Fruit fly (Drosophila melanogaster): ENCODE data around the gene CG11583.

The CG11583 gene

dm6 chr3L:4283428-4284089, 942 bp upstream of the CG11583 start, which contains the start of the genes srw and CG1316:
TSS of gene srw (minus strand) at chr3L:4283478.
TSS of gene CG1316 (plus strand) at chr3L:4283851.
- TF ChIP-seq noc (tag; optimal IDR thresholded peaks at IDR 0.05) = no peak

dm6 chr3L:4277796-4278195, 4.8 kb downstream of the CG11583 start, which contains the start of gene Ctl1:
TSS of gene Ctl1 (plus strand) at chr3L:4277962.
- no peak for TF ChIP-seq noc (tag; optimal IDR thresholded peaks at IDR 0.05)

dm6 chr3L:4272167-4272773, 10.3 kb downstream of the CG11583 start:
- no peak for TF ChIP-seq noc (tag; optimal IDR thresholded peaks at IDR 0.05)

dm6 chr3L:4270949-4271827, 11.4 kb downstream of the CG11583 start:
- TF ChIP-seq noc (tag; optimal IDR thresholded peaks at IDR 0.05) = no peak

- peak; percentile 90 for TF ChIP-seq noc (tag; optimal IDR thresholded peaks at IDR 0.05)
Observed at dm6 chr3L:4269920-4270319, 12.7 kb downstream of the CG11583 start.

- TF ChIP-seq noc (tag; optimal IDR thresholded peaks at IDR 0.05) = no peak
Observed at dm6 chr3L:4269208-4269607, 13.4 kb downstream of the CG11583 start.

- TF ChIP-seq noc (tag; optimal IDR thresholded peaks at IDR 0.05) = no peak
Observed at dm6 chr3L:4267403-4267802, 15.2 kb downstream of the CG11583 start, which contains the start of gene CG33764. TSS of gene CG33764 (minus strand) at chr3L:4267503.

- no peak for TF ChIP-seq noc (tag; optimal IDR thresholded peaks at IDR 0.05)
Observed at dm6 chr3L:4265836-4266235, 16.8 kb downstream of the CG11583 start.

- TF ChIP-seq noc (tag; optimal IDR thresholded peaks at IDR 0.05) = no peak
Observed at dm6 chr3L:4264963-4265362, 17.7 kb downstream of the CG11583 start.

- TF ChIP-seq noc (tag; optimal IDR thresholded peaks at IDR 0.05) = no peak
Observed at dm6 chr3L:4263502-4263901, 19.1 kb downstream of the CG11583 start, which contains the start of gene CG1273. TSS of gene CG1273 (plus strand) at chr3L:4263719.

- TF ChIP-seq noc (tag; optimal IDR thresholded peaks at IDR 0.05) = no peak
Observed at dm6 chr3L:4262384-4262783, 20.2 kb downstream of the CG11583 start, which contains the start of the genes CG11586 and VhaM9.7-a. TSS of gene CG11586 (minus strand) at chr3L:4262470. TSS of gene VhaM9.7-a (plus strand) at chr3L:4262705.

- TF ChIP-seq noc (tag; optimal IDR thresholded peaks at IDR 0.05) = no peak
Observed at dm6 chr3L:4261177-4261576, 21.4 kb downstream of the CG11583 start.

- TF ChIP-seq noc (tag; optimal IDR thresholded peaks at IDR 0.05) = peak; percentile 87
Observed at dm6 chr3L:4259102-4259558, 23.5 kb downstream of the CG11583 start, which contains the start of the genes CG15011 and CG1309. TSS of gene CG15011 (minus strand) at chr3L:4259152. TSS of gene CG1309 (plus strand) at chr3L:4259430.

dm6 chr3L:4254301-4254834, 28.2 kb downstream of the CG11583 start, which contains the start of the genes ago and CG1265:
TSS of gene ago (minus strand) at chr3L:4254306.
TSS of gene CG1265 (plus strand) at chr3L:4254776.
- no peak for TF ChIP-seq noc (tag; optimal IDR thresholded peaks at IDR 0.05)

- no peak for TF ChIP-seq noc (tag; optimal IDR thresholded peaks at IDR 0.05)
Observed at dm6 chr3L:4253611-4254300, 28.9 kb downstream of the CG11583 start.
